Worm (Caenorhabditis elegans): ENCODE measurements around the gene F57B9.3.

The F57B9.3 gene

ce11 chrIII:6969781-6970342, 30.2 kb downstream of the F57B9.3 start:
- TF ChIP-seq ama-1 (optimal IDR thresholded peaks at IDR 0.05), result peak; percentile 89
- TF ChIP-seq elt-2 (tag; optimal IDR thresholded peaks at IDR 0.05), result peak; percentile 9
- no peak for TF ChIP-seq fos-1 (tag; optimal IDR thresholded peaks at IDR 0.05)

ce11 chrIII:6970744-6971143, 31.1 kb downstream of the F57B9.3 start:
- no peak for TF ChIP-seq fkh-10 (GFP tag; optimal IDR thresholded peaks at IDR 0.05)
- no peak for TF ChIP-seq aly-2 (tag; optimal IDR thresholded peaks at IDR 0.05)
- TF ChIP-seq eor-1 (tag; optimal IDR thresholded peaks at IDR 0.05), result no peak
- no peak for TF ChIP-seq daf-12 (tag; optimal IDR thresholded peaks at IDR 0.05)
- no peak for TF ChIP-seq snpc-4 (tag; optimal IDR thresholded peaks at IDR 0.05)
- no peak for TF ChIP-seq ztf-4 (tag; optimal IDR thresholded peaks at IDR 0.05)
- TF ChIP-seq pha-4 (tag; optimal IDR thresholded peaks at IDR 0.05), result no peak
- TF ChIP-seq nhr-25 (tag; optimal IDR thresholded peaks at IDR 0.05), result no peak
- no peak for TF ChIP-seq sea-2 (GFP tag; optimal IDR thresholded peaks at IDR 0.05)
- no peak for TF ChIP-seq nhr-43 (tag; optimal IDR thresholded peaks at IDR 0.05; ENCODE audit: poor library complexity, severe bottlenecking)
- no peak for TF ChIP-seq nhr-23 (tag; optimal IDR thresholded peaks at IDR 0.05)

- TF ChIP-seq ceh-9 (tag; optimal IDR thresholded peaks at IDR 0.05) (no peak), egl-5 (tag; optimal IDR thresholded peaks at IDR 0.05) (peak; percentile 99), ZK546.5 (tag; optimal IDR thresholded peaks at IDR 0.05) (peak; percentile 97), nhr-23 (tag; optimal IDR thresholded peaks at IDR 0.05) (peak; percentile 99), pha-4 (tag; optimal IDR thresholded peaks at IDR 0.05) (peak; percentile 100), fkh-2 (tag; optimal IDR thresholded peaks at IDR 0.05) (no peak), ztf-11 (tag; optimal IDR thresholded peaks at IDR 0.05) (no peak), daf-12 (tag; optimal IDR thresholded peaks at IDR 0.05) (no peak), fkh-10 (GFP tag; optimal IDR thresholded peaks at IDR 0.05) (peak; percentile 90), elt-2 (tag; optimal IDR thresholded peaks at IDR 0.05) (peak; percentile 82), eor-1 (tag; optimal IDR thresholded peaks at IDR 0.05) (no peak), pqm-1 (tag; optimal IDR thresholded peaks at IDR 0.05) (peak; percentile 96), nhr-28 (tag; optimal IDR thresholded peaks at IDR 0.05) (no peak), tbx-2 (tag; optimal IDR thresholded peaks at IDR 0.05) (peak; percentile 71), lsy-12 (tag; optimal IDR thresholded peaks at IDR 0.05) (peak; percentile 95), lin-15B (tag; optimal IDR thresholded peaks at IDR 0.05) (peak; percentile 99), ceh-82 (tag; optimal IDR thresholded peaks at IDR 0.05) (peak; percentile 72), nhr-11 (tag; optimal IDR thresholded peaks at IDR 0.05) (peak; percentile 88), fos-1 (tag; optimal IDR thresholded peaks at IDR 0.05) (peak; percentile 51), mdl-1 (tag; optimal IDR thresholded peaks at IDR 0.05) (peak; percentile 21), jun-1 (tag; optimal IDR thresholded peaks at IDR 0.05) (peak; percentile 93), unc-39 (tag; optimal IDR thresholded peaks at IDR 0.05) (no peak), unc-62 (GFP tag; optimal IDR thresholded peaks at IDR 0.05) (peak; percentile 47), elt-1 (tag; optimal IDR thresholded peaks at IDR 0.05) (peak; percentile 70), nhr-12 (tag; optimal IDR thresholded peaks at IDR 0.05) (no peak), R02D3.7 (tag; optimal IDR thresholded peaks at IDR 0.05) (peak; percentile 94), ceh-28 (tag; optimal IDR thresholded peaks at IDR 0.05) (peak; percentile 77), ztf-4 (tag; optimal IDR thresholded peaks at IDR 0.05) (peak; percentile 60), lin-39 (tag; optimal IDR thresholded peaks at IDR 0.05) (peak; percentile 98), nhr-237 (tag; optimal IDR thresholded peaks at IDR 0.05) (no peak), nhr-77 (tag; optimal IDR thresholded peaks at IDR 0.05) (peak; percentile 19), elt-3 (tag; optimal IDR thresholded peaks at IDR 0.05) (peak in 1 of 3 experiments; percentile 65), aly-2 (tag; optimal IDR thresholded peaks at IDR 0.05) (peak; percentile 59), nfya-1 (tag; optimal IDR thresholded peaks at IDR 0.05; ENCODE audit: insufficient read depth) (peak; percentile 99), nhr-76 (tag; optimal IDR thresholded peaks at IDR 0.05) (peak; percentile 41), nhr-67 (tag; optimal IDR thresholded peaks at IDR 0.05) (no peak), hmg-11 (tag; optimal IDR thresholded peaks at IDR 0.05) (peak; percentile 85), nhr-43 (tag; optimal IDR thresholded peaks at IDR 0.05; ENCODE audit: poor library complexity, severe bottlenecking) (peak; percentile 86), sea-2 (GFP tag; optimal IDR thresholded peaks at IDR 0.05) (no peak), ama-1 (optimal IDR thresholded peaks at IDR 0.05) (peak; percentile 79), skn-1 (tag; optimal IDR thresholded peaks at IDR 0.05) (peak; percentile 94), ceh-16 (tag; optimal IDR thresholded peaks at IDR 0.05) (peak; percentile 59), snpc-4 (tag; optimal IDR thresholded peaks at IDR 0.05) (peak; percentile 91), egl-27 (tag; optimal IDR thresholded peaks at IDR 0.05) (peak; percentile 36), zag-1 (tag; optimal IDR thresholded peaks at IDR 0.05) (no peak), mml-1 (tag; optimal IDR thresholded peaks at IDR 0.05) (no peak), nhr-25 (tag; optimal IDR thresholded peaks at IDR 0.05) (peak; percentile 98)
Observed at ce11 chrIII:6971662-6972284, 32.1 kb downstream of the F57B9.3 start, which contains the start of the genes eef-1A.1 and rfc-4. eef-1A.1 (minus strand) TSS chrIII:6971712. rfc-4 (plus strand) TSS chrIII:6972253.
